Worm (Caenorhabditis elegans) whole organism, L2 larva: ENCODE data around the gene mrpl-51.

Experiments used
- R02D3.7 ChIP-seq: fragments of 150-350 bp; optimal IDR thresholded peaks from 2 replicates; lab custom pipeline; 2014; ENCODE audit warnings: missing biosample characterization, missing genetic modification characterization
- ZK546.5 ChIP-seq: sonication (generic microtip); optimal IDR thresholded peaks from 2 replicates; lab custom pipeline; 2017; ENCODE audit warnings: missing biosample characterization, missing genetic modification characterization
- aly-2 ChIP-seq: fragments of 150-350 bp; optimal IDR thresholded peaks from 2 replicates; lab custom pipeline; 2014; ENCODE audit warnings: missing biosample characterization, missing genetic modification characterization
- blmp-1 ChIP-seq: sonication (generic microtip); optimal IDR thresholded peaks from 2 replicates; lab custom pipeline; 2017; ENCODE audit warnings: missing genetic modification characterization, mild to moderate bottlenecking, missing compliant biosample characterization, antibody characterized with exemption, moderate library complexity; ENCODE audit not compliant: insufficient read depth
- lin-39 ChIP-seq: fragments of 150-350 bp; optimal IDR thresholded peaks from 2 replicates; lab custom pipeline; 2014; ENCODE audit warnings: missing biosample characterization, missing genetic modification reagents, missing genetic modification characterization
- nhr-11 ChIP-seq: fragments of 150-350 bp; optimal IDR thresholded peaks from 2 replicates; lab custom pipeline; 2014; ENCODE audit warnings: missing biosample characterization, missing genetic modification characterization
- nhr-12 ChIP-seq: fragments of 150-350 bp; optimal IDR thresholded peaks from 2 replicates; lab custom pipeline; 2014; ENCODE audit warnings: missing biosample characterization, missing genetic modification characterization
- nhr-21 ChIP-seq: fragments of 150-350 bp; optimal IDR thresholded peaks from 2 replicates; lab custom pipeline; 2014; ENCODE audit warnings: missing biosample characterization, missing genetic modification characterization
- nhr-237 ChIP-seq: fragments of 150-350 bp; optimal IDR thresholded peaks from 2 replicates; lab custom pipeline; 2014; ENCODE audit warnings: missing biosample characterization, missing genetic modification characterization
- nhr-25 ChIP-seq: fragments of 150-350 bp; sonication (generic microtip); optimal IDR thresholded peaks from 3 replicates; lab custom pipeline; 2014; ENCODE audit warnings: missing biosample characterization, missing genetic modification characterization
- skn-1 ChIP-seq: sonication (generic microtip); optimal IDR thresholded peaks from 2 replicates; lab custom pipeline; 2017; ENCODE audit warnings: missing biosample characterization, missing genetic modification characterization
- unc-62 ChIP-seq: fragments of 150-350 bp; optimal IDR thresholded peaks from 2 replicates; lab custom pipeline; 2014; ENCODE audit warnings: missing biosample characterization, missing genetic modification reagents, missing genetic modification characterization
- zag-1 ChIP-seq: fragments of 150-350 bp; optimal IDR thresholded peaks from 2 replicates; lab custom pipeline; 2014; ENCODE audit warnings: missing biosample characterization, missing genetic modification characterization
- ztf-11 ChIP-seq: sonication (generic microtip); optimal IDR thresholded peaks from 2 replicates; lab custom pipeline; 2017; ENCODE audit warnings: missing biosample characterization, missing genetic modification characterization

ce11 chrIV:12068590-12068989 is 37.5 kb downstream of the mrpl-51 start, which contains the start of gene bath-37:
- TF ChIP-seq nhr-12 (tag; lab: Kevin White, UChicago) (no peak), nhr-21 (no peak), nhr-237 (no peak), R02D3.7 (no peak), blmp-1 (tag; lab: Kevin White, UChicago) (no peak), nhr-25 (tag; lab: Kevin White, UChicago) (no peak), ztf-11 (no peak), aly-2 (tag; lab: Kevin White, UChicago) (no peak), lin-39 (tag; lab: Kevin White, UChicago) (no peak), ZK546.5 (no peak), unc-62 (no peak), skn-1 (tag; lab: Kevin White, UChicago) (no peak), nhr-11 (tag; lab: Kevin White, UChicago) (no peak), zag-1 (tag; lab: Kevin White, UChicago) (no peak)
